Fruit fly (Drosophila melanogaster) whole organism: Measurements from ENCODE around the gene RpL13.
A peak's percentile ranks its signal among the peaks of the same experiment; 100 is the strongest.

Source experiments
- CG8478 ChIP-seq: fragments of >200 bp; optimal IDR thresholded peaks from 2 replicates; lab custom pipeline; 2018; ENCODE audit warnings: inconsistent platforms
- Dll ChIP-seq: fragments of >200 bp; optimal IDR thresholded peaks from 2 replicates; lab custom pipeline; 2017
- EcR ChIP-seq, 2 experiments: fragments of >200 bp; optimal IDR thresholded peaks; 2 replicates each; lab custom pipeline; 2017; ENCODE audit warnings: missing biosample characterization in 2 of 2, missing genetic modification characterization in 2 of 2, missing genetic modification reagents in 2 of 2
- pan ChIP-seq: fragments of >200 bp; optimal IDR thresholded peaks from 2 replicates; lab custom pipeline; 2017
- psq ChIP-seq: fragments of >200 bp; optimal IDR thresholded peaks from 2 replicates; lab custom pipeline; 2017
- usp ChIP-seq: fragments of >200 bp; optimal IDR thresholded peaks from 2 replicates; lab custom pipeline; 2017; ENCODE audit warnings: missing biosample characterization, missing genetic modification characterization, mixed read lengths

RpL13 gene

DNA sequence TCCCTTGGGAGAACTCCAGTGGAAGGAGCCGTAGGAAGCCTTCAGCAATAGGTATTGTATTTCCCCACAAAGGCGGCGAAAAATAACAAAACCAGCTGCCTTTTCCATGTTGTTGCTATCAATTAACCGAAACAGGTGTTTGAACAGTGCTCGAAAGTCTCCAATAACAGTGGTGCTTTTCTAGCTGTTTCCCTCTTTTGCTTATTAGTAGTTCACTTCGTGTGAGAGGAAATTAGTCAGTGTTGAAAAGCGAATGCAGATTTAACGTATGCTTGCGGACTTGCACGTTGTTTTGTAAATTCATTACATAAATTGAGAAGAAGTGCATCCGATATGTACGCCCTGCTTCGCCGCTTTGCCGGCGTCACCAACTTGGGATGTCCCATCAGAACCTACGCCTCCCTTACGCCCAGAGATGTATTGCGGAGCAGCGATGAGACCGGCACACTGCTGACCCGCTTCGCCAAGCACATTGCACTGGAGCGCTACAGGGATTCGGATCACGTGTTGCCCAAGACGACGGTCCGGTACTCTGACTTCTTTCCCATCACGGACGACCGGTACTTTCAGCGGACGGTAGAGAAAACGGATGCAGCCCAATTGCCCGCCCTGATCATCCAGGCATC is 28.4 kb upstream of the RpL13 start, which contains the start of the genes Datp and CG4619:
Gene Datp (minus strand): TSS at position 160 of the 626 bp plus-strand sequence.
Gene CG4619 (plus strand): TSS at position 233 of the 626 bp plus-strand sequence.
- TF ChIP-seq psq (lab: Kevin White, UChicago) (no peak), pan (lab: Kevin White, UChicago) (no peak), usp (GFP tag; lab: Kevin White, UChicago) (no peak), Dll (lab: Kevin White, UChicago) (no peak), EcR (GFP tag; optimal IDR thresholded peaks at IDR 0.05; lab: Kevin White, UChicago) (no peak), CG8478 (no peak)

dm6 chr2L:9943521-9943920 is 23.6 kb upstream of the RpL13 start:
- TF ChIP-seq psq (lab: Kevin White, UChicago), result no peak
- TF ChIP-seq usp (GFP tag; lab: Kevin White, UChicago), result no peak
- TF ChIP-seq EcR (GFP tag; optimal IDR thresholded peaks at IDR 0.05; lab: Kevin White, UChicago), result no peak
- TF ChIP-seq CG8478, result no peak

DNA sequence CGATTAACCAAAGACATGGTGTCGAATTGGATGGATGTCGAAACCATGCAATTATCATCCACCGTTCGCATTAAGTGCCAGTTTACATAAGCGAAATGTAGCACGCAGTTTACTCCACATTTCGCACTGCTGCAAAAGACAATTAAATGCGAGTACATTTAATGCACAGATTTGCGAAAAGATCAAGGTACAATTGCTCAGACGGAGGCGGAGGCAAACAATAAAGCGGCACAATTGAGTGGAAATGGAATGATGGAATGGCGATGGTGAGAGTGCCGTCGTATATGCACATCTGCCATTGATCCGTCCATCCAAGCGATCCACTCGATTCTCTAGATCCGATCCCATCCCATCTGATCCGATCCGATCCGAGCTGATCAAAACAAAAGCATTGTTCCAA is 22.0 kb upstream of the RpL13 start:
- TF ChIP-seq usp (GFP tag; lab: Kevin White, UChicago) (no peak), Dll (lab: Kevin White, UChicago) (no peak), pan (lab: Kevin White, UChicago) (no peak), CG8478 (no peak), EcR (GFP tag; optimal IDR thresholded peaks at IDR 0.05; lab: Kevin White, UChicago) (no peak), psq (lab: Kevin White, UChicago) (no peak)

- TF ChIP-seq pan (lab: Kevin White, UChicago), result no peak
These were observed 21.1 kb upstream of the RpL13 start for dm6 chr2L:9946051-9946450.

dm6 chr2L:9947265-9947664 is 19.8 kb upstream of the RpL13 start, which contains the start of gene CG5853:
CG5853 (minus strand) TSS chr2L:9947648.
- TF ChIP-seq usp (GFP tag; lab: Kevin White, UChicago) (no peak), pan (lab: Kevin White, UChicago) (no peak), psq (lab: Kevin White, UChicago) (no peak), CG8478 (no peak), Dll (lab: Kevin White, UChicago) (no peak), EcR (GFP tag; optimal IDR thresholded peaks at IDR 0.05; lab: Kevin White, UChicago) (no peak)

DNA sequence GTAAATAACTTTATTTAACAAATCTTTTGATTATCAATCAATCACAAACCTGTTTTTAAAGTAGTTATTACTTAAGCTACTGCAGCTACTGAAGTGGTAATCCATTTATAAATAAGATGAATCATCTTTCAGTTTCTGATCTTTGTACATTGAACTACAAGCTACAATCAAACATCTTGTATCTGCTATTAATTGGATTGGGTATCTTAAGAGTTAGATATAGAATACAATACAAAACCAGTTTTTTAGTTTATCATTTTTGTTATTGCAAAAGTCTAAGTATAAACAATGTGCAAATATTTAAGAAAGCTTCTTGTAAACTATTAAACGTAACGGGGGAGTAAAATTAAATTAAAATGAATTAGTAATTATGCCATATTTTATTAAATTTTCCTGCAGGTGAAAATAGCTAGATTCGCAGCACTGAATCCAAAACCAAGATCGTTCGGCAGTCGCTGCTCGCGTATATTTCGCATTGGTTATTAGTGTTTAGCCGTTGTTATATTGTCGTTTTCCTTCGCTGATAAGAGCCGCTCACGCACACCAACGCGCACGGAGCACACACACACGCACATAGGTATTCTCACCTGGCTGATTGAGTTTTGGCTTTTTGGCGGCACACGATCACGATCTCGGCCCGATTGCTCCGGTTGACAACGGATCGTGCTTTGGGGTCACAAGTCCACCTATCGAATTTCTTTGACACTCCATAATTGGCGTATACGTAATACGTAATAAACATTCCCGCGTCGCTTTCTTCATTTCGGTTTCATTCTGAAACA is 19.2 kb upstream of the RpL13 start:
- TF ChIP-seq psq (lab: Kevin White, UChicago) (no peak), Dll (lab: Kevin White, UChicago) (no peak), usp (GFP tag; lab: Kevin White, UChicago) (no peak)

DNA sequence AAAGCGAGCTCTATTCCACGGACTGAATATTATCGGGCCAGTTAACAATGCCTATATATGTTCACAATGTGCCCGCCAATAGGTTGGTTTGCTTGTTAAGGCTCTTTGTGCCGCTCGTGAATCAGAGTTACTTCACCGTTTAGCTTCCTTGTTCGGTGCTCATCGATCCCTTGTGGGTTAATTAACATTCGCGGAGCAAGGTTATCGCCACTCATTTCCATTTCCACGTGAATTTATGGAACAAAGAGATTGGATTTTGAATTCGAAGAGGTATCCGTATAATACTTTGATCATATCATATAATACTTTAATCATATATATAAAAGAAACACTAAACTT is 18.6 kb upstream of the RpL13 start:
- TF ChIP-seq Dll (lab: Kevin White, UChicago) (no peak), psq (lab: Kevin White, UChicago) (no peak), CG8478 (no peak), usp (GFP tag; lab: Kevin White, UChicago) (no peak), EcR (GFP tag; optimal IDR thresholded peaks at IDR 0.05; lab: Kevin White, UChicago) (no peak), pan (lab: Kevin White, UChicago) (no peak)

- TF ChIP-seq Dll (lab: Kevin White, UChicago) (no peak), usp (GFP tag; lab: Kevin White, UChicago) (no peak), psq (lab: Kevin White, UChicago) (no peak), CG8478 (no peak), pan (lab: Kevin White, UChicago) (no peak), EcR (GFP tag; optimal IDR thresholded peaks at IDR 0.05; lab: Kevin White, UChicago) (no peak)
These were observed 17.7 kb upstream of the RpL13 start for dm6 chr2L:9949178-9950062.

- TF ChIP-seq CG8478, result no peak
- TF ChIP-seq EcR (GFP tag; optimal IDR thresholded peaks at IDR 0.05; lab: Kevin White, UChicago), result no peak
- no peak for TF ChIP-seq pan (lab: Kevin White, UChicago)
- TF ChIP-seq usp (GFP tag; lab: Kevin White, UChicago), result no peak
- no peak for TF ChIP-seq Dll (lab: Kevin White, UChicago)
- no peak for TF ChIP-seq psq (lab: Kevin White, UChicago)
These were observed 13.0 kb upstream of the RpL13 start, which contains the start of the genes CG13126 and CG4709 for dm6 chr2L:9954119-9954518. CG13126 (minus strand) TSS chr2L:9954181. CG4709 (plus strand) TSS chr2L:9954325.

DNA sequence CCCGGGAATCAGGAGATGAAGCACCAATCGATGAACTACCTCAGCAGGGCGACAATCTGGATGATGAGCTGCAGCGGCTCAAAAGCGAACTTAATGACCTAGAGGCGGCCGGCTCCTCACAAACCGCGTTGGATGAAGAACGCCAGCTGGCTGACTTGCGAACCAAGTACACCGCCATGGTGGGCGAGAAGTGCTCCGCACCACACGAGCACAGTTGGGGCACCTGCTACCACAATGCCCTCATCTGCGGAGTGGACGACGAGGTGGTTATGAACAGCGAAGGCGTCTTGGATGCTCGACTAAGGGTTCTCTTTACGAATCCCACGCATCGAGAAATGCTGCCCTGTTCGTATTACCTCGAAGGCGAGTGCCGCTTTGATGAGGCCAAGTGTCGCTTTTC is 12.4 kb upstream of the RpL13 start:
- TF ChIP-seq psq (lab: Kevin White, UChicago), result no peak
- TF ChIP-seq EcR (GFP tag; optimal IDR thresholded peaks at IDR 0.05; lab: Kevin White, UChicago), result no peak
- no peak for TF ChIP-seq CG8478
- no peak for TF ChIP-seq pan (lab: Kevin White, UChicago)
- no peak for TF ChIP-seq Dll (lab: Kevin White, UChicago)
- no peak for TF ChIP-seq usp (GFP tag; lab: Kevin White, UChicago)

DNA sequence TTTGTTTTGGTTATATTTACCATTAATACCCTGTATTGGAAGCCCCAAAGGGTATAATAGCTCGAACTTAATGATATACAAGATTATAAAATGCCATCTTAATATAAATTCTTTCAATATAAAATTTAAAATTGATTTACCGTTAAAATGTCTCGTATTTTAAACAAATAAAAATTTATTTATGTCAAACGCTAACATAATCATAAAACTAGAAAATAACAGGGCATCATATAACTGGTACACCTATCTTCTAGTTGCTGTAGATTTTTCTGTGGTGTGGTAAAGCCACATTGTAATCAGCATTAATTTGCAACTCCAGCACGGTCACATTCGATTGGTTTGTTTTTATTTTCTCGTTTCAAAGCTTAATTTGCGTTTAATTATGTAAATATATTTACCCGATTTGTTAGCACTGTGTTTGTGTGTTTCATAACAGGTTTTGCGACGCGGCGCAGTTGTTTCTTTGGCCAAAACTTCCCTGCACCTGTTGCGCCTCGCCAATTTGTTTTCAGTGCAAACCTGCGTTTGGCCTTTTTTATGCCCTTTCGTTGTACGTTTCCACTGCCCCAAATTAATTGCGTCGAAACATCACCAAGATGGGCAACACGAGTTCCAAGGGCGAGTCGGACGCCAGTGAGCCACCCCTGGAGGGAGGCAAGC is 10.0 kb upstream of the RpL13 start, which contains the start of the genes CG4658 and CG5846:
Gene CG4658 (plus strand): TSS at position 140 of the 660 bp plus-strand sequence.
Gene CG5846 (minus strand): TSS at position 245 of the 660 bp plus-strand sequence.
- TF ChIP-seq pan (lab: Kevin White, UChicago) (peak; percentile 96), usp (GFP tag; lab: Kevin White, UChicago) (no peak)
